Fruit fly (Drosophila melanogaster): ENCODE results near the gene Rab7.

Gene Rab7

DNA sequence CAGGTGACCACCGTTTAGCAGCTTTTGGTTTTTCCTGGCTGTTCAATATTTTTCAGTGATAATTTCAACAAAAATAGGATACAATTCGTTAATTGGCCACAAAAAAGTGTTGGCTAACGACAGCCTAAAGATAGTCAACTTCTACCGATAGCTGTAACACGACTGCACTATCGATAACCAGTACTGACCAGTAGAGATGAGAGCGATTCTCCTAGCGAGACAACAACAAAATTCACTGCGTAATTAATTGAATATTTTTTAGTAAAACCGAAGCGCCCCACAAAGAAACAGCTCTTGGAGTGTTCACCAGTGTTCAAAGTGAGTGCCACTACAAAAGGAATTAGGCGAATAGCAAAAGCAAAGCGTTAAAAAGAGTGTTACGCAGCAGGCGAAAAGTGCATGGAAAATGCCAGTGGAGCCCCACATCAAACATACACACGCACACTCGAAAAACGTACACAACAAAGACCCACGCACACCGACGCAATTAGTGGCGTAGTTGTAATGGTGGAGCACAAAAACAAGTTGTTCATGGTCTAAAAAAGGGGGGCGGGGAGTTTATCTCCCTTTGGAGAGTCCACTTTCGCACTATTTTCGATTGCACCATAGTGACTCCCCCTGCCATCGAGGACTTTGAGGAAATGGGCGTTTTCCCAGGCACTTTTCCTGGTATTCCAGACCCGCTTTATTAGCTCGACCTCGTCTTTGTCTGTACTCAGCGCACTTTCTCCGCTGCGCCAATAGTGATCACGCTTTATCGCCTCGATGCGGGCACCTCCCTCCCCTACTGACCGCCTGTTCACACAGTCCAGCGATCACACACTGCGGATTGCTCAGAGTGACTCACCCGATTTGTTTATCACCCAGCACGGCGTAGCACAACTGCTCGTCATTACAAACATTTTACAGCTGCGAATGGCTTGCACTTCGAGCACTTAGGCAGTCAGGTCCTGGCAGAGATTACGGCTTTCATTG is at the start of gene Rab7, which contains the start of gene Epp:
Gene Rab7 (plus strand): TSS at position 186 of the 975 bp plus-strand sequence.
Gene Epp (minus strand): TSS at position 94 of the 975 bp plus-strand sequence.
- TF ChIP-seq insv (optimal IDR thresholded peaks at IDR 0.05) (no peak), psq (optimal IDR thresholded peaks at IDR 0.05) (no peak), Sin3A (optimal IDR thresholded peaks at IDR 0.05) (no peak), Myc (optimal IDR thresholded peaks at IDR 0.05) (no peak)

DNA sequence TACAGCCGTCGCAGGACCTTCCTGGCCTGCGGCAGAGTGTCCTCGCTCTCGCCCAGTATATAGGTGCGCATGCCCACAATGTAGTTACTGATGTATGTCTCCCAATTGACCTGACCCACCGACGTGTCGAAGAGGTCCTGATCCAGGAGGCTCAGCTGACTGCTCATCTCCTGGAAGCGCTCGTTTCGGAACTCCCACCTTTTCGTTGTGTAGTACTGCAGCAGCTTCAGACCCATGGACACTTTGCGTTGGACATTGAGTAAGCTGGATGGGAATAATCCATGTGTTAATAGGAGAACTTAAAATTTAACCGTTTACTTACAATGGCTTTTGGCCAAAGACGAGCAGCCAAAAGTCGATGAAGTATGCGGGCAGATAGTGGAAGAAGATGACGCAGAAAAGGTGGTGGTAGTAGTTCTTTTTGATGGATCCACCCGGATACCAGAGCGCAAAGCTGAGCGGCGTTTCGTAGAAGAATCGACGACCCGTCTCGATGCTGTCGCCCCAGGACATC is 48.9 kb upstream of the Rab7 start:
- TF ChIP-seq Sin3A (optimal IDR thresholded peaks at IDR 0.05) (no peak), ttk (optimal IDR thresholded peaks at IDR 0.05) (no peak), h (optimal IDR thresholded peaks at IDR 0.05) (no peak), Myc (optimal IDR thresholded peaks at IDR 0.05) (no peak), psq (optimal IDR thresholded peaks at IDR 0.05) (no peak), insv (optimal IDR thresholded peaks at IDR 0.05) (no peak)

DNA sequence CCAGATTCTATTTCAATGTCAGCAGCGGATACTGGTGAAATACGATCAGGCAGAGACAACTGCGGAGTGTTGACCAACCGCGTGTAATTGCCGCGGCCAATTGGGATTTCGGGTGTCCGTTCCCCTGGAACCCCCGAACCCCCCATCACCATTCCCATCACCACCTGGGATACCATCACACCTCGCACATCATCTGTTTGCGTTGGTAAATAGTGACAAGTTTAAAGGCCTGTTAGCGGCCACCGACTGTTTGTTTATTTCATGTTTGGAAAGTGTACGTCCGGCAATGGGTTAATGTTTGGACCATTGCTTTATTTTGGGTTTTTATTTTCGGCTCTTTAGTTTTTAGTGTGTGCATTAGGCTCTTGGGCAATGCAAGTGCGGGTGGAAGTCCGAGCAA is 45.8 kb upstream of the Rab7 start:
- TF ChIP-seq ttk (optimal IDR thresholded peaks at IDR 0.05), result no peak
- TF ChIP-seq Sin3A (optimal IDR thresholded peaks at IDR 0.05), result no peak
- TF ChIP-seq insv (optimal IDR thresholded peaks at IDR 0.05), result no peak
- no peak for TF ChIP-seq Myc (optimal IDR thresholded peaks at IDR 0.05)
- TF ChIP-seq h (optimal IDR thresholded peaks at IDR 0.05), result no peak
- no peak for TF ChIP-seq psq (optimal IDR thresholded peaks at IDR 0.05)

DNA sequence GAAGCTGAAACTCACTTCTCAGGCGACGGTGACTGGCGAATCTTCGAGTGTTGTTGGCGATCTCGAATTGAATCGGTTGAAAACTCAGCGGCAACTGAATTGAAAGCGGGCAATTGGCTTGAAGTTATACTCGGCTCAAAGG is 44.6 kb upstream of the Rab7 start, which contains the start of gene CG12268:
Gene CG12268 (minus strand): TSS at position 101 of the 142 bp plus-strand sequence.
- no peak for TF ChIP-seq Sin3A (optimal IDR thresholded peaks at IDR 0.05)
- no peak for TF ChIP-seq ttk (optimal IDR thresholded peaks at IDR 0.05)
- TF ChIP-seq psq (optimal IDR thresholded peaks at IDR 0.05), result no peak
- TF ChIP-seq h (optimal IDR thresholded peaks at IDR 0.05), result no peak
- no peak for TF ChIP-seq insv (optimal IDR thresholded peaks at IDR 0.05)
- TF ChIP-seq Myc (optimal IDR thresholded peaks at IDR 0.05), result no peak

DNA sequence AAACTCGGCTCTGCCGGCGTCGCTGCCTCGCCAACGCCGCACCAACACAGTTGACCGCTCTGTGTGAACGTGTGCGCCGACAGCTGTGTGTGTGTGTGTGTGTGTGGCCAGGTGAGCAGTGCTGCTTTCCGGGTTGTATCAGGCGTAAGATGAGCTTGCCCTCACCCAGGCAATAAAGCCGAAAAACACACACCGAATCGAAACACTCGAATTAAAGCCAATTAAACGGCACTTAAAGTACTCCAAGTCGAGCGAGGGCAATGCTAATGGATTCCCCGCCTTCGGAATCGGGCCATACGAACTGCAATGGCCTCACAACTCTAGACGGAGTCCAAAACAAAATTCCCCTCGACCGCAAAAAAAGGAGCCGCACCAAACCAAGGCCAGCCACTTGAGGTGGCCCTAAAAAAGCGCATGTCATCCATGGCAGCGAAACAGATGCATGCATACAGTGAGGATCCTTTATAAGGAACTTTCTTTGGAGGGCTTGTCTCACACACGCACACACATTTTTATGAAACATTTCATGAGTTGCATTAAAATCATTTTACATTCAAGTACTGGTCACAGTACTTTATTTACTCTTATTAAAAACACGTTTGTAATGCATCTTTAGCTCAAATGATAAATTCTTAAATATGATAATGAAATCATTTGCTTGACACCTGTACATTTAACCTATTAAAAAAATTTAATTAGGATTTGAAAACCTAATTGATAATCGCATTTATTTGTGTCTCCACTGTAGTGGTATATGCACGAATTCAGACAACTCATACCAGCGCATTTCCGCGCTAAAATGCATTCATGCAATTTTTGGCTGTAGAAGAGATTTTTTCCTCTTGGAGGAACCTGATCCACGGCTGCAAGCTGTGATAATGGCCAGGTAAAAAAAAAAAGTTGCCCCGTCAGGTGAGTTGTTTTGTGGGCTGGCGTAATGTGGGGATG is 44.1 kb upstream of the Rab7 start:
- TF ChIP-seq insv (optimal IDR thresholded peaks at IDR 0.05), result no peak
- TF ChIP-seq ttk (optimal IDR thresholded peaks at IDR 0.05), result no peak
- no peak for TF ChIP-seq Sin3A (optimal IDR thresholded peaks at IDR 0.05)
- TF ChIP-seq psq (optimal IDR thresholded peaks at IDR 0.05), result no peak
- TF ChIP-seq Myc (optimal IDR thresholded peaks at IDR 0.05), result no peak
- no peak for TF ChIP-seq h (optimal IDR thresholded peaks at IDR 0.05)

DNA sequence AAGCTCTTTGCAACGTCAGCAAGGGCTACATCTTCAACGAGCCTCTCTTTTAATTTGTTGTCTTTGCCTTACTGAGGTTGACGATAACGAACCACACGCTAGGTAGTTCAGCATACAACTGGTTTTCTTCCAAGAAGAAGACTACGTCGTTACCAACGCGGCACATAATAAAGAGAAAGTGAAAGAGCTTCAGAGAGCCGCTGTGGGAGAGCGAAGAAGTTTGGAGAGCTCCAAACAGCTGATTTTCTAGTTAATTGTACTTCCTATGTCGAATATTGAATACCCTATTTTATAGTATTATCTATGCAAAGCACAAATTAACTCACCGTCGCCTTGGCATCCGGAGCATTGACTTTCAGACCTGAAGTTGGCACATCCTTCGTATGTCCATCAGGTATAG is 37.4 kb upstream of the Rab7 start:
- TF ChIP-seq ttk (optimal IDR thresholded peaks at IDR 0.05), result no peak
- no peak for TF ChIP-seq Myc (optimal IDR thresholded peaks at IDR 0.05)
- TF ChIP-seq Sin3A (optimal IDR thresholded peaks at IDR 0.05), result no peak
- TF ChIP-seq h (optimal IDR thresholded peaks at IDR 0.05), result no peak
- TF ChIP-seq insv (optimal IDR thresholded peaks at IDR 0.05), result no peak
- no peak for TF ChIP-seq psq (optimal IDR thresholded peaks at IDR 0.05)

DNA sequence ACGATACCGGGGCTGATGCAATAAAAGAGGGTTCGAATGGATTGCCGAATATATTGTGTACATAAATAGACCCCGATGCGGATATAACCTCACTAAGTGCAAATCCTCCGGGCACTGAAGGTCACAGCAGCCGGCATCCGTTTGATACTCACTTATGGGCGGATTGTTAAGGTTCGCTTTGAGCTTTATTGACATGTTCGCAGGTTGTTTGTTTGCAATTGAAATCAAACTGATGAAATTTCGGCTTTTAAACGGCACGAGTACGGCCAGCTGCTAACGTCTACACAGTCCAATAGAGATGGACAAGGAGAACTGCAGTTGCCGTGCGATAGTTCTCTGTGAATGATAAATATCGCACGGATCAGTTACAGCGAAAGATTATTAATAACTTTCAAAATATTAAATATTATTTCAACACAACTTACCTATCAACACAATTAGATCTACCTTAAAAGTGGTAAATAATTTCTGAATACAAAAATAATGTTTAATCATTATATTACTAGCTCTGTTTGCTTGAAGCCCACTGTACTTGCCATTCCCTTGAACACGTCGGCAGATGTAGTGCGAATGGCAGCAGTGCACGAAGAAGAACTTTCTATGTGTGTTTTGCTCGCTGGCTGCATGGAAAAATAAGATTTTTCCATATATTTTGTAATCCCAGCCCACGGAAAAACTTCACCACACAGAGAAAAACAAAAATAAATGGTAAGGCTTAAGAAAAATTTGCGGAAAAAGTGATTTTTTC is 34.5 kb upstream of the Rab7 start, which contains the start of the genes GluProRS and AP-1sigma:
Gene GluProRS (minus strand): TSS at position 301 of the 748 bp plus-strand sequence.
Gene AP-1sigma (plus strand): TSS at position 561 of the 748 bp plus-strand sequence.
- TF ChIP-seq ttk (optimal IDR thresholded peaks at IDR 0.05), result no peak
- no peak for TF ChIP-seq psq (optimal IDR thresholded peaks at IDR 0.05)
- TF ChIP-seq insv (optimal IDR thresholded peaks at IDR 0.05), result no peak
- TF ChIP-seq h (optimal IDR thresholded peaks at IDR 0.05), result no peak
- no peak for TF ChIP-seq Sin3A (optimal IDR thresholded peaks at IDR 0.05)
- TF ChIP-seq Myc (optimal IDR thresholded peaks at IDR 0.05), result no peak

DNA sequence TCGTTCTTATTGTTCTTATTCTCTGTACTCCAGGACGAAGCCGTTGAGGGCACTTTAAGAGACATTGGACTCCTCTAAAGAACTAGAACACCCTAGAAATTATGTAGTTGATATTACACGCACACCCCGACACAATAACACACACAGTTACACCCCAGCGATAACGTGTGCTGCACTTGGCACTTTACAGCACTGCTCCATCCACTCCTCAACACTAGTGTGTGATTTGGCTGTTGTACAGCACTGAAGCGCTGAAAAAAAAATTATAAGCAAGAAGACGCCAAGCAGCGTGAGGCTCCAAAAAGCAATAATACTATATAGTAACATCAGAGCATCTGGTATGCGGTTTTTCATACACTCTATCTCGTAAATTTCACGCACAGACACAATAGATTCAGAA is 31.9 kb upstream of the Rab7 start:
- TF ChIP-seq psq (optimal IDR thresholded peaks at IDR 0.05) (no peak), h (optimal IDR thresholded peaks at IDR 0.05) (no peak), insv (optimal IDR thresholded peaks at IDR 0.05) (no peak), Sin3A (optimal IDR thresholded peaks at IDR 0.05) (no peak), Myc (optimal IDR thresholded peaks at IDR 0.05) (no peak), ttk (optimal IDR thresholded peaks at IDR 0.05) (no peak)

DNA sequence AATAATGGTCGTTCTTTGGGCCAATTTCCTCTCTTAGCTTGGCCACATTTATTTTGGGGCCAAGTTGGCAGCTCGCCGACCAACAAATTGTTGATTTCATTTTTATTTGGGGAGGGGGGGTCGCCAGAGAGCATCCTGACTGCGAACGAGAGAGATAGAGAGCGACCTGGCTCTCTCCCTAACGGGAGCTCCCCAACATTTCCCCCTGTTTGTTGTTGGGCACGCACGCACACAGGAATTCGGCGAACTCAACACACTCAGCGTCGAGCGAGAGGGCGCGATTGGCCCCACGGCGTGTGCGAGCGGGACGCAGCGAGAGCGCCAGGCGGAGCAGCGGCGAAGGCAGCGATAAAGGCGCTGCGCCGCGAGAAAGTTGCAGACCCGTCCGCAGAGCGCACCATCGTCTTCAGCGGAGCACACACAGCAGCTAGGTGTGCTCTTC is 30.0 kb upstream of the Rab7 start, which contains the start of gene CG31140:
Gene CG31140 (plus strand): TSS at position 400 of the 442 bp plus-strand sequence.
- TF ChIP-seq h (optimal IDR thresholded peaks at IDR 0.05) (no peak), Myc (optimal IDR thresholded peaks at IDR 0.05) (no peak), insv (optimal IDR thresholded peaks at IDR 0.05) (no peak), Sin3A (optimal IDR thresholded peaks at IDR 0.05) (no peak), ttk (optimal IDR thresholded peaks at IDR 0.05) (no peak), psq (optimal IDR thresholded peaks at IDR 0.05) (no peak)

DNA sequence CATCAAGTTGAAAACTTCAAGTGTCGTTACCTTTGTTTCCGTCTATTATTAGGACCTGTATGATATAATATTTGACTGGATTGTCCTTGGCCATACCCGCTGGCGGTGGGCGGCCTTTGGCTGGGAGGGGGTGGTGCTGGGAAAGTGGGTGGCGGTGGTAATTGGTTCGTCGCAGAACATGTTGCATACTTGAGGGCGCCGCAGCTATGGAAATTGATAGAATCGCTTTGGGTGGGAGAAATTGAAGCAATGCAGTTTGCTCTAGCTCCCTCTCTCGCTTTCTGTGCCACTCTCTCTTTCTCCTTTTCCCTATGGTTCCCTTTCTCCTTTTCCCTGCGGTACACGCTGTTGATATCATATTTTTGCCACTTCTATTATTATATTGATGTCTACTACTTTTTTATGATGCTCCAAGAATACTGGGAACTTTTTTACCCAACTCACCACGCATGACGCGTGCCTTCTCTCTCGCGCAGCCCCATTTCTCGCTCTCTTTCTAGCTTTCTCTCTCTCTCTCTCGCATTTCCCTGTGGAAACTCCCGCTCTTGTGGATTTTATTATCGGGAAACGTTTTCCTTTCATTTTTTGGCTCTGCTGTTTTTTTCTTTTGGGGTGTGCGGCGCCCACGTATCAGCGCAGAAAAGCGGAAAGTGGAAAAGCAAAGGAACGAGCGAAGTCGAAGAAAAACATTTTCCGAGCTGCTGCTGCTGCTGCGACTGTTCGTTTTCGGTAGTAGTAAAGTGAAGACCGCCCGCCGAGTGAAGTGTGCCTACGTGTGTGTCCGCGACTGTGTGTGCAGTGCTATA is 27.7 kb upstream of the Rab7 start:
- no peak for TF ChIP-seq ttk (optimal IDR thresholded peaks at IDR 0.05)
- no peak for TF ChIP-seq psq (optimal IDR thresholded peaks at IDR 0.05)
- TF ChIP-seq Myc (optimal IDR thresholded peaks at IDR 0.05), result no peak
- TF ChIP-seq h (optimal IDR thresholded peaks at IDR 0.05), result no peak
- no peak for TF ChIP-seq Sin3A (optimal IDR thresholded peaks at IDR 0.05)
- no peak for TF ChIP-seq insv (optimal IDR thresholded peaks at IDR 0.05)

All from Kc167 (cell line).